Worm (Caenorhabditis elegans) whole organism, late embryonic: ENCODE data around the gene nlp-1.

Experiments
- C08G9.2 ChIP-seq: sonication (generic microtip); optimal IDR thresholded peaks from 2 replicates; lab custom pipeline; 2016; ENCODE audit warnings: mild to moderate bottlenecking, missing genetic modification characterization, moderate library complexity, missing compliant biosample characterization
- C38D4.7 ChIP-seq: fragments of 200-800 bp; sonication (Bioruptor generic); optimal IDR thresholded peaks from 2 replicates; lab custom pipeline; 2018; ENCODE audit warnings: mild to moderate bottlenecking, missing genetic modification characterization, moderate library complexity, missing compliant biosample characterization
- F13H6.1 ChIP-seq: sonication (generic microtip); optimal IDR thresholded peaks from 2 replicates; lab custom pipeline; 2016; ENCODE audit warnings: missing genetic modification characterization, missing compliant biosample characterization
- K02D7.2 ChIP-seq: sonication (generic microtip); optimal IDR thresholded peaks from 2 replicates; lab custom pipeline; 2017; ENCODE audit warnings: mild to moderate bottlenecking, missing genetic modification characterization, missing compliant biosample characterization
- T23F11.4 ChIP-seq: fragments of 200-800 bp; sonication (Bioruptor generic); optimal IDR thresholded peaks from 2 replicates; lab custom pipeline; 2018; ENCODE audit warnings: mild to moderate bottlenecking, missing genetic modification characterization, missing compliant biosample characterization
- Y22D7AL.16 ChIP-seq: sonication (generic microtip); optimal IDR thresholded peaks from 2 replicates; lab custom pipeline; 2016; ENCODE audit warnings: missing genetic modification characterization, missing compliant biosample characterization
- ceh-22 ChIP-seq: sonication (generic microtip); optimal IDR thresholded peaks from 2 replicates; lab custom pipeline; 2017; ENCODE audit warnings: missing biosample characterization, missing genetic modification characterization
- ceh-24 ChIP-seq: sonication (generic microtip); optimal IDR thresholded peaks from 2 replicates; lab custom pipeline; 2016; ENCODE audit warnings: mild to moderate bottlenecking, missing genetic modification characterization, missing compliant biosample characterization
- ceh-30 ChIP-seq: fragments of 150-350 bp; optimal IDR thresholded peaks from 2 replicates; lab custom pipeline; 2014; ENCODE audit warnings: missing biosample characterization, missing genetic modification characterization
- ceh-34 ChIP-seq: sonication (generic microtip); optimal IDR thresholded peaks from 2 replicates; lab custom pipeline; 2016; ENCODE audit warnings: mild to moderate bottlenecking, missing genetic modification characterization, missing compliant biosample characterization
- ceh-6 ChIP-seq: fragments of 200-800 bp; sonication (Bioruptor generic); optimal IDR thresholded peaks from 2 replicates; lab custom pipeline; 2018; ENCODE audit warnings: mild to moderate bottlenecking, missing genetic modification characterization, missing compliant biosample characterization
- elt-2 ChIP-seq: sonication (generic microtip); optimal IDR thresholded peaks from 2 replicates; lab custom pipeline; 2016; ENCODE audit warnings: missing genetic modification reagents, missing genetic modification characterization, missing compliant biosample characterization
- eyg-1 ChIP-seq: sonication (generic microtip); optimal IDR thresholded peaks from 2 replicates; lab custom pipeline; 2016; ENCODE audit warnings: missing genotype, missing genetic modification characterization, missing compliant biosample characterization
- fkh-10 ChIP-seq: fragments of 150-350 bp; optimal IDR thresholded peaks from 2 replicates; lab custom pipeline; 2014; ENCODE audit warnings: missing biosample characterization, missing genetic modification reagents, missing genetic modification characterization
- fkh-6 ChIP-seq: sonication (generic microtip); optimal IDR thresholded peaks from 2 replicates; lab custom pipeline; 2016; ENCODE audit warnings: missing genetic modification characterization, missing compliant biosample characterization
- hlh-15 ChIP-seq: sonication (generic microtip); optimal IDR thresholded peaks from 2 replicates; lab custom pipeline; 2016; ENCODE audit warnings: missing genetic modification characterization, missing compliant biosample characterization
- hlh-6 ChIP-seq: sonication (generic microtip); optimal IDR thresholded peaks from 2 replicates; lab custom pipeline; 2016; ENCODE audit warnings: missing genotype, missing genetic modification characterization, missing compliant biosample characterization
- lim-6 ChIP-seq: sonication (generic microtip); optimal IDR thresholded peaks from 2 replicates; lab custom pipeline; 2016; ENCODE audit warnings: missing genetic modification characterization, missing compliant biosample characterization
- lin-11 ChIP-seq: fragments of 200-800 bp; sonication (Bioruptor generic); optimal IDR thresholded peaks from 2 replicates; lab custom pipeline; 2018; ENCODE audit warnings: mild to moderate bottlenecking, missing genetic modification characterization, missing compliant biosample characterization
- madf-2 ChIP-seq: sonication (generic microtip); optimal IDR thresholded peaks from 2 replicates; lab custom pipeline; 2017; ENCODE audit warnings: missing genetic modification characterization, missing compliant biosample characterization
- mec-3 ChIP-seq: sonication (generic microtip); optimal IDR thresholded peaks from 2 replicates; lab custom pipeline; 2016; ENCODE audit warnings: borderline replicate concordance, missing genetic modification characterization, missing compliant biosample characterization
- nhr-11 ChIP-seq: fragments of 150-350 bp; optimal IDR thresholded peaks from 2 replicates; lab custom pipeline; 2014; ENCODE audit warnings: missing biosample characterization, missing genetic modification characterization
- nhr-232 ChIP-seq: sonication (generic microtip); optimal IDR thresholded peaks from 2 replicates; lab custom pipeline; 2016; ENCODE audit warnings: missing genetic modification characterization, missing compliant biosample characterization
- pat-9 ChIP-seq: fragments of 200-800 bp; sonication (Bioruptor generic); optimal IDR thresholded peaks from 2 replicates; lab custom pipeline; 2018; ENCODE audit warnings: mild to moderate bottlenecking, missing genetic modification characterization, moderate library complexity, missing compliant biosample characterization
- pax-1 ChIP-seq: fragments of 150-350 bp; optimal IDR thresholded peaks from 2 replicates; lab custom pipeline; 2014; ENCODE audit warnings: missing biosample characterization, missing genetic modification characterization
- pha-2 ChIP-seq: sonication (generic microtip); optimal IDR thresholded peaks from 2 replicates; lab custom pipeline; 2017; ENCODE audit warnings: mild to moderate bottlenecking, missing genetic modification characterization, missing compliant biosample characterization
- pha-4 ChIP-seq: fragments of 150-350 bp; optimal IDR thresholded peaks from 2 replicates; lab custom pipeline; 2018; ENCODE audit warnings: missing biosample characterization, missing genetic modification reagents, missing genetic modification characterization
- pqm-1 ChIP-seq: sonication (generic microtip); optimal IDR thresholded peaks from 2 replicates; lab custom pipeline; 2016; ENCODE audit warnings: missing genetic modification characterization, missing compliant biosample characterization
- pros-1 ChIP-seq: fragments of 150-350 bp; optimal IDR thresholded peaks from 2 replicates; lab custom pipeline; 2014; ENCODE audit warnings: missing biosample characterization, missing genetic modification reagents, missing genetic modification characterization
- ref-2 ChIP-seq: sonication (generic microtip); optimal IDR thresholded peaks from 2 replicates; lab custom pipeline; 2016; ENCODE audit warnings: missing genetic modification characterization, missing compliant biosample characterization
- rnt-1 ChIP-seq: sonication (generic microtip); optimal IDR thresholded peaks from 2 replicates; lab custom pipeline; 2016; ENCODE audit warnings: missing genetic modification characterization, missing compliant biosample characterization
- sox-2 ChIP-seq: fragments of 200-800 bp; sonication (Bioruptor generic); IDR thresholded peaks from 2 replicates; pipeline ENCODE4 v1.3.6; 2022; ENCODE audit warnings: missing genetic modification reagents, missing genetic modification characterization, missing compliant biosample characterization
- tbx-7 ChIP-seq: sonication (generic microtip); optimal IDR thresholded peaks from 2 replicates; lab custom pipeline; 2016; ENCODE audit warnings: missing genotype, missing genetic modification characterization, missing compliant biosample characterization
- ttx-3 ChIP-seq: sonication (generic microtip); optimal IDR thresholded peaks from 2 replicates; lab custom pipeline; 2016; ENCODE audit warnings: missing genetic modification reagents, missing genetic modification characterization, missing compliant biosample characterization
- unc-42 ChIP-seq: sonication (generic microtip); optimal IDR thresholded peaks from 2 replicates; lab custom pipeline; 2016; ENCODE audit warnings: missing genotype, missing genetic modification characterization, missing compliant biosample characterization
- unc-86 ChIP-seq: sonication (generic microtip); optimal IDR thresholded peaks from 2 replicates; lab custom pipeline; 2016; ENCODE audit warnings: missing genetic modification characterization, missing compliant biosample characterization
- zip-5 ChIP-seq: sonication (generic microtip); optimal IDR thresholded peaks from 2 replicates; lab custom pipeline; 2016; ENCODE audit warnings: missing genetic modification characterization, missing compliant biosample characterization

The nlp-1 gene

ce11 chrX:3697623-3698022 is 29.8 kb upstream of the nlp-1 start (continued):
- TF ChIP-seq pax-1 (tag; lab: Kevin White, UChicago): no peak
- peak; percentile 24 for TF ChIP-seq fkh-10 (GFP tag; lab: Kevin White, UChicago)
- TF ChIP-seq lim-6 (tag; lab: Kevin White, UChicago): no peak
- TF ChIP-seq fkh-6 (tag; lab: Kevin White, UChicago): peak; percentile 81
- peak; percentile 81 for TF ChIP-seq ceh-34 (tag; lab: Kevin White, UChicago)
- peak; percentile 81 for TF ChIP-seq eyg-1 (tag; lab: Kevin White, UChicago)
- no peak for TF ChIP-seq mec-3 (tag; lab: Kevin White, UChicago)
- peak; percentile 86 for TF ChIP-seq T23F11.4 (GFP tag; lab: Kevin White, UChicago)
- peak; percentile 47 for TF ChIP-seq tbx-7 (tag; lab: Kevin White, UChicago)
- TF ChIP-seq pros-1 (tag; lab: Kevin White, UChicago): no peak
- peak; percentile 73 for TF ChIP-seq ceh-24 (tag; lab: Kevin White, UChicago)
- TF ChIP-seq lin-11: peak; percentile 83
- TF ChIP-seq pha-2: peak; percentile 87
- peak; percentile 52 for TF ChIP-seq ceh-30
- peak; percentile 82 for TF ChIP-seq Y22D7AL.16 (tag; lab: Kevin White, UChicago)
- peak; percentile 69 for TF ChIP-seq pqm-1
- peak; percentile 77 for TF ChIP-seq C08G9.2
- TF ChIP-seq F13H6.1: peak; percentile 82
- peak; percentile 83 for TF ChIP-seq madf-2 (tag; lab: Kevin White, UChicago)
- TF ChIP-seq nhr-232 (tag; lab: Kevin White, UChicago): peak; percentile 70
- TF ChIP-seq pha-4: no peak
- TF ChIP-seq zip-5 (tag; lab: Kevin White, UChicago): peak; percentile 40
- TF ChIP-seq hlh-15 (tag; lab: Kevin White, UChicago): peak; percentile 76

- no peak for TF ChIP-seq ceh-6 (GFP tag; lab: Kevin White, UChicago)
- no peak for TF ChIP-seq ref-2 (tag; lab: Kevin White, UChicago)
- no peak for TF ChIP-seq C38D4.7 (GFP tag; lab: Kevin White, UChicago)
Observed at ce11 chrX:3701861-3702260, 25.5 kb upstream of the nlp-1 start.

- TF ChIP-seq nhr-11 (tag; lab: Kevin White, UChicago) (no peak), unc-86 (tag; lab: Kevin White, UChicago) (no peak), ceh-34 (tag; lab: Kevin White, UChicago) (no peak), K02D7.2 (tag; lab: Kevin White, UChicago) (no peak), zip-5 (tag; lab: Kevin White, UChicago) (no peak), ceh-22 (no peak)
Observed at ce11 chrX:3705319-3705718, 22.1 kb upstream of the nlp-1 start.

ce11 chrX:3706319-3706718 is 21.1 kb upstream of the nlp-1 start:
- TF ChIP-seq rnt-1 (peak; percentile 41), lin-11 (no peak), elt-2 (tag; lab: Kevin White, UChicago) (no peak), ceh-34 (tag; lab: Kevin White, UChicago) (no peak), K02D7.2 (tag; lab: Kevin White, UChicago) (no peak), sox-2 (GFP tag; lab: Robert Waterston, UW) (no peak), pros-1 (tag; lab: Kevin White, UChicago) (no peak), pat-9 (tag; lab: Kevin White, UChicago) (no peak), mec-3 (tag; lab: Kevin White, UChicago) (no peak), T23F11.4 (GFP tag; lab: Kevin White, UChicago) (no peak), unc-42 (tag; lab: Kevin White, UChicago) (no peak), hlh-6 (tag; lab: Kevin White, UChicago) (peak; percentile 14), ttx-3 (no peak)
